Worm (Caenorhabditis elegans) whole organism, early embryonic: ENCODE results near the gene cng-3.

ENCODE experiments used
- B0310.2 ChIP-seq: sonication (generic microtip); optimal IDR thresholded peaks from 2 replicates; lab custom pipeline; 2016; ENCODE audit warnings: mild to moderate bottlenecking, missing genetic modification characterization, missing compliant biosample characterization
- F13C5.2 ChIP-seq: sonication (generic microtip); optimal IDR thresholded peaks from 2 replicates; lab custom pipeline; 2017; ENCODE audit warnings: mild to moderate bottlenecking, missing genetic modification characterization, inconsistent platforms, missing compliant biosample characterization
- aly-1 ChIP-seq: sonication (generic microtip); optimal IDR thresholded peaks from 2 replicates; lab custom pipeline; 2016; ENCODE audit warnings: missing genetic modification characterization, missing compliant biosample characterization
- ama-1 ChIP-seq: fragments of 150-350 bp; optimal IDR thresholded peaks from 2 replicates; lab custom pipeline; 2014
- ceh-13 ChIP-seq: fragments of 200-800 bp; sonication (Bioruptor generic); optimal IDR thresholded peaks from 2 replicates; lab custom pipeline; 2018; ENCODE audit warnings: mild to moderate bottlenecking, missing genetic modification characterization, missing compliant biosample characterization
- ceh-36 ChIP-seq: sonication (generic microtip); optimal IDR thresholded peaks from 2 replicates; lab custom pipeline; 2016; ENCODE audit warnings: missing genetic modification characterization, inconsistent platforms, missing compliant biosample characterization
- ets-7 ChIP-seq: sonication (generic microtip); optimal IDR thresholded peaks from 2 replicates; lab custom pipeline; 2016; ENCODE audit warnings: missing genotype, missing genetic modification characterization, missing compliant biosample characterization
- flt-1 ChIP-seq: fragments of 200-800 bp; sonication (Bioruptor generic); IDR thresholded peaks from 2 replicates; pipeline ENCODE4 v1.3.6; 2022; ENCODE audit warnings: missing genetic modification characterization, missing compliant biosample characterization
- hmbx-1 ChIP-seq: sonication (generic microtip); optimal IDR thresholded peaks from 2 replicates; lab custom pipeline; 2016; ENCODE audit warnings: mild to moderate bottlenecking, missing genetic modification characterization, missing compliant biosample characterization
- hmg-4 ChIP-seq: fragments of 200-800 bp; sonication (Bioruptor generic); optimal IDR thresholded peaks from 2 replicates; lab custom pipeline; 2018; ENCODE audit warnings: mild to moderate bottlenecking, missing genetic modification characterization, missing compliant biosample characterization
- hnd-1 ChIP-seq: sonication (generic microtip); optimal IDR thresholded peaks from 2 replicates; lab custom pipeline; 2016; ENCODE audit warnings: missing genetic modification characterization, missing compliant biosample characterization
- pes-1 ChIP-seq: fragments of 200-800 bp; sonication (Bioruptor generic); IDR thresholded peaks from 2 replicates; pipeline ENCODE4 v1.3.6; 2022; ENCODE audit warnings: missing genetic modification reagents, missing genetic modification characterization, missing compliant biosample characterization
- scrt-1 ChIP-seq: fragments of 200-800 bp; sonication (Bioruptor generic); IDR thresholded peaks from 2 replicates; pipeline ENCODE4 v1.3.6; 2022; ENCODE audit warnings: missing genetic modification characterization, missing compliant biosample characterization
- sea-1 ChIP-seq: fragments of 200-800 bp; sonication (Bioruptor generic); conservative IDR thresholded peaks from 2 replicates; pipeline ENCODE4 v1.3.6; 2022; ENCODE audit warnings: missing genetic modification characterization, missing compliant biosample characterization
- tbx-11 ChIP-seq: fragments of 200-800 bp; sonication (Bioruptor generic); IDR thresholded peaks from 2 replicates; pipeline ENCODE4 v1.3.6; 2022; ENCODE audit warnings: missing genetic modification characterization, missing compliant biosample characterization
- tbx-37 ChIP-seq: fragments of 200-800 bp; sonication (Bioruptor generic); conservative IDR thresholded peaks from 2 replicates; pipeline ENCODE4 v1.3.6; 2022; ENCODE audit warnings: missing genetic modification reagents, missing genetic modification characterization, missing compliant biosample characterization
- tra-4 ChIP-seq: sonication (generic microtip); optimal IDR thresholded peaks from 2 replicates; lab custom pipeline; 2017; ENCODE audit warnings: missing genetic modification characterization, missing compliant biosample characterization

Gene cng-3

DNA sequence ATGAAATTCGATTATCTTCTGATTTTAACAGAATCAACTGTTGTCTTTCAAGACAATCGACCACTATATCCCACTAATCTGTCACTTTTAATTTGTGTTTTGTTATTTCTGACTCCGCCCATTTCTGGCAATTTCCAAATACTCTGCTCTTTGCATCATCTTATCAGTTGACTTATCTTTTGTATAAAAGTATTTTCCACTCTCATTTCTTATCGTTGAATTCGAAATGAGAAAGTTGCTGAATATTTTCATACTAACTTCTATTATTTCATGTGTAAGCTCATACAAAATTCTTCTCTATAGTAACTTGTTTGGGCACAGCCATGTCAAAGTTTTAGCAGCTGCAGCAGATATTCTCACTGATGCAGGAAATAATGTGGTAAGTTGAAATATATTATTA lies 19.3 kb upstream of the cng-3 start, which contains the start of gene ugt-21:
Gene ugt-21, plus strand, starts transcription at position 212 of the 400 bp plus-strand sequence.
- TF ChIP-seq tra-4 (tag; lab: Kevin White, UChicago) (no peak), hnd-1 (no peak), sea-1 (GFP tag; lab: Robert Waterston, UW) (no peak), B0310.2 (tag; lab: Kevin White, UChicago) (no peak)

ce11 chrIV:9499636-9500035 lies 18.8 kb upstream of the cng-3 start:
- TF ChIP-seq hmbx-1 (tag; lab: Kevin White, UChicago) = no peak
- no peak for TF ChIP-seq tbx-11
- TF ChIP-seq hnd-1 = no peak
- no peak for TF ChIP-seq flt-1 (GFP tag; lab: Robert Waterston, UW)
- no peak for TF ChIP-seq F13C5.2 (tag; lab: Kevin White, UChicago)
- TF ChIP-seq hmg-4 (GFP tag; lab: Kevin White, UChicago) = no peak
- no peak for TF ChIP-seq B0310.2 (tag; lab: Kevin White, UChicago)
- no peak for TF ChIP-seq ceh-36 (tag; lab: Kevin White, UChicago)
- TF ChIP-seq sea-1 (GFP tag; lab: Robert Waterston, UW) = no peak
- no peak for TF ChIP-seq ets-7 (tag; lab: Kevin White, UChicago)
- no peak for TF ChIP-seq tbx-37 (GFP tag; lab: Robert Waterston, UW)
- TF ChIP-seq ama-1 = no peak
- no peak for TF ChIP-seq ceh-13 (GFP tag; lab: Kevin White, UChicago)
- no peak for TF ChIP-seq pes-1 (GFP tag; lab: Robert Waterston, UW)

- TF ChIP-seq B0310.2 (tag; lab: Kevin White, UChicago) (no peak), pes-1 (GFP tag; lab: Robert Waterston, UW) (no peak), tbx-11 (no peak), ceh-13 (GFP tag; lab: Kevin White, UChicago) (no peak), sea-1 (GFP tag; lab: Robert Waterston, UW) (no peak), hnd-1 (no peak), ama-1 (no peak), hmbx-1 (tag; lab: Kevin White, UChicago) (no peak), F13C5.2 (tag; lab: Kevin White, UChicago) (no peak), scrt-1 (no peak), aly-1 (tag; lab: Kevin White, UChicago) (no peak), hmg-4 (GFP tag; lab: Kevin White, UChicago) (no peak), ets-7 (tag; lab: Kevin White, UChicago) (no peak), tra-4 (tag; lab: Kevin White, UChicago) (no peak), ceh-36 (tag; lab: Kevin White, UChicago) (no peak), flt-1 (GFP tag; lab: Robert Waterston, UW) (no peak), tbx-37 (GFP tag; lab: Robert Waterston, UW) (no peak)
Observed at ce11 chrIV:9498088-9498487, 17.3 kb upstream of the cng-3 start, which contains the start of gene sru-4. sru-4 (plus strand) TSS chrIV:9498388.

- TF ChIP-seq tra-4 (tag; lab: Kevin White, UChicago) (no peak), B0310.2 (tag; lab: Kevin White, UChicago) (no peak), pes-1 (GFP tag; lab: Robert Waterston, UW) (no peak), hnd-1 (no peak), ceh-36 (tag; lab: Kevin White, UChicago) (no peak), sea-1 (GFP tag; lab: Robert Waterston, UW) (no peak), tbx-11 (no peak), ets-7 (tag; lab: Kevin White, UChicago) (no peak), ama-1 (no peak), flt-1 (GFP tag; lab: Robert Waterston, UW) (no peak), hmbx-1 (tag; lab: Kevin White, UChicago) (no peak)
Observed at ce11 chrIV:9496306-9496705, 15.5 kb upstream of the cng-3 start, which contains the start of gene sru-3. sru-3 (plus strand) TSS chrIV:9496606.

DNA sequence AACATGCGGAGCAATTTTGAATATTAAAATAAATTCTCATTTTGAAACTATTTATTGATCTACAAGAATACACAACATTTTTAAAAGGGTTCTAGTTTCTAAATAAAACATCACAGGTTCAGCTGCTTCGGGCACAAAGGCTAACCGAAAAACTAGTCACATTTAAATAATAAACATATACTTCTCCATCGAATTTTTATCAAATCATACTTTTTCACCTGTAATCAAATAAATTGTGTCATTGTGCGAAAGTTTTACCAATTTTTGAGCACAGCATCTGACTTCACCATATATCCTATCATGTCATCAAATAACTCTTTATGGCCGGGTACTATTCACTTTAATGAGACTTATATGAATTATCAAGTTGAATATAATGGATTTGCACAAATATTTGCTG lies 9.5 kb upstream of the cng-3 start, which contains the start of gene sru-6:
Gene sru-6, plus strand, starts transcription at position 301 of the 400 bp plus-strand sequence.
- TF ChIP-seq hnd-1 = no peak
- TF ChIP-seq hmg-4 (GFP tag; lab: Kevin White, UChicago) = no peak
- no peak for TF ChIP-seq tra-4 (tag; lab: Kevin White, UChicago)
- TF ChIP-seq ets-7 (tag; lab: Kevin White, UChicago) = no peak
- no peak for TF ChIP-seq tbx-11
- no peak for TF ChIP-seq scrt-1

DNA sequence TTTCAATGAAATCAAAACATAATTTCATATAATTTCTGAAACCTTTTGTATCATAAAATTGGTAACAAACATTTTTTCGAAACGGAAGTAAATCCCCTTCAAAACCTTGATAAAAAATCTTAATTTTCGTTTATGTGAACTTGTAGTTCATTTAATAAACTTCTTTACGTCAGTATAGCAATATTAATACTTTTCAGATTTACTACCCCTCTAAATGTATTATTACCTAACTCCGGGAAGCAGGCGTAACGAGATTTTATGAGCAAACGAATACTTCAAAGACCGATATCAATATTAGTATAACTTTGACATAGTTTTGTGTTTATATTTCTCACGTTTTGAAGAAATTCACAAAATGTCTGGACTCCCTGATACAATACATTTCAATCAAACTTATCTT lies 7.5 kb upstream of the cng-3 start, which contains the start of gene sru-1:
Gene sru-1, plus strand, starts transcription at position 301 of the 400 bp plus-strand sequence.
- TF ChIP-seq hmbx-1 (tag; lab: Kevin White, UChicago) = no peak
- no peak for TF ChIP-seq tbx-11
- no peak for TF ChIP-seq ama-1
- TF ChIP-seq B0310.2 (tag; lab: Kevin White, UChicago) = no peak
- no peak for TF ChIP-seq sea-1 (GFP tag; lab: Robert Waterston, UW)
- TF ChIP-seq hnd-1 = no peak
- no peak for TF ChIP-seq pes-1 (GFP tag; lab: Robert Waterston, UW)
- TF ChIP-seq tra-4 (tag; lab: Kevin White, UChicago) = no peak
- TF ChIP-seq ceh-36 (tag; lab: Kevin White, UChicago) = no peak
- no peak for TF ChIP-seq scrt-1
- TF ChIP-seq flt-1 (GFP tag; lab: Robert Waterston, UW) = no peak
- no peak for TF ChIP-seq ets-7 (tag; lab: Kevin White, UChicago)
- TF ChIP-seq aly-1 (tag; lab: Kevin White, UChicago) = no peak
- no peak for TF ChIP-seq ceh-13 (GFP tag; lab: Kevin White, UChicago)
- TF ChIP-seq hmg-4 (GFP tag; lab: Kevin White, UChicago) = no peak
- TF ChIP-seq F13C5.2 (tag; lab: Kevin White, UChicago) = no peak
- no peak for TF ChIP-seq tbx-37 (GFP tag; lab: Robert Waterston, UW)

DNA sequence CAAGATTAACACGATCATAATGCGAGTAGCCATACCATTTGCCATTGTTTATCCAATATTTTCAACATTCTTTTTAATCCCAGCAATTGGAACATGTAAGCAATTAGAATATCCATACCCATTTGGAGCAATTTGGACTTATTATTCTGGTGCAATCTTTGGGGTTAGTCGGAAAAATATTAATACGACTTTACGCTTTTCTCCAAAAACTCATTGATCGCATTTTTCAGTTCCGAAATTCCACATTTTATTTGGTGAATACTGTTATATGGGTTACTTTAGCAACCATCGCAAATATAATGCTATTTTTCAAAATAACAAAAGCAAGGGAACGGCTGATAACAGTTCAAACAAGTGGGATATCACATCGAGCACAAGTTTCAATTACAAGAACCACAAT lies 5.9 kb upstream of the cng-3 start:
- TF ChIP-seq sea-1 (GFP tag; lab: Robert Waterston, UW) = no peak
- no peak for TF ChIP-seq tbx-37 (GFP tag; lab: Robert Waterston, UW)
- TF ChIP-seq ets-7 (tag; lab: Kevin White, UChicago) = no peak
- TF ChIP-seq pes-1 (GFP tag; lab: Robert Waterston, UW) = no peak
- no peak for TF ChIP-seq tra-4 (tag; lab: Kevin White, UChicago)
- TF ChIP-seq hmbx-1 (tag; lab: Kevin White, UChicago) = no peak
- TF ChIP-seq ceh-36 (tag; lab: Kevin White, UChicago) = no peak
- TF ChIP-seq hmg-4 (GFP tag; lab: Kevin White, UChicago) = no peak
